Fruit fly (Drosophila melanogaster) whole organism, pupa: Measurements from ENCODE around the gene SkpA.

Experiments
- CG10348 ChIP-seq: fragments of 200-800 bp; sonication (Bioruptor generic); IDR thresholded peaks from 2 replicates; pipeline ENCODE4 v1.3.6; 2022; ENCODE audit warnings: missing biosample characterization, missing genetic modification characterization
- CG12605 ChIP-seq: fragments of 200-800 bp; sonication (Bioruptor generic); IDR thresholded peaks from 2 replicates; pipeline ENCODE4 v1.3.6; 2022; ENCODE audit warnings: missing biosample characterization, missing genetic modification characterization
- CG14655 ChIP-seq: fragments of 200-800 bp; sonication (Bioruptor generic); optimal IDR thresholded peaks from 3 replicates; lab custom pipeline; 2017; ENCODE audit warnings: mild to moderate bottlenecking, missing biosample characterization, missing genetic modification reagents, missing genetic modification characterization
- CG15710 ChIP-seq: fragments of 200-800 bp; sonication (Bioruptor generic); optimal IDR thresholded peaks from 2 replicates; lab custom pipeline; 2018; ENCODE audit warnings: missing biosample characterization, mild to moderate bottlenecking, missing genetic modification characterization, moderate library complexity
- CG17806 ChIP-seq: fragments of 200-800 bp; sonication (Bioruptor generic); optimal IDR thresholded peaks from 2 replicates; lab custom pipeline; 2018; ENCODE audit warnings: missing biosample characterization, mild to moderate bottlenecking, missing genetic modification characterization, moderate library complexity
- CG34367 ChIP-seq: fragments of 200-800 bp; sonication (Bioruptor generic); optimal IDR thresholded peaks from 2 replicates; lab custom pipeline; 2018; ENCODE audit warnings: missing biosample characterization, mild to moderate bottlenecking, missing genetic modification characterization
- CG8301 ChIP-seq: fragments of 200-800 bp; sonication (Bioruptor generic); optimal IDR thresholded peaks from 2 replicates; lab custom pipeline; 2018; ENCODE audit warnings: missing biosample characterization, mild to moderate bottlenecking, missing genetic modification characterization
- EcR ChIP-seq: fragments of 200-800 bp; sonication (Bioruptor generic); optimal IDR thresholded peaks from 3 replicates; lab custom pipeline; 2019; ENCODE audit warnings: missing biosample characterization, missing genetic modification characterization, mild to moderate bottlenecking, moderate library complexity, missing genetic modification reagents
- Pif1A ChIP-seq: fragments of 200-800 bp; sonication (Bioruptor generic); optimal IDR thresholded peaks from 3 replicates; lab custom pipeline; 2016; ENCODE audit warnings: missing biosample characterization, missing genetic modification characterization
- Pif1B ChIP-seq: fragments of 200-800 bp; sonication (Bioruptor generic); optimal IDR thresholded peaks from 3 replicates; lab custom pipeline; 2016; ENCODE audit warnings: missing biosample characterization, missing genetic modification characterization
- Snoo ChIP-seq: fragments of 200-800 bp; sonication (Bioruptor generic); optimal IDR thresholded peaks from 3 replicates; lab custom pipeline; 2017; ENCODE audit warnings: missing biosample characterization, mild to moderate bottlenecking, missing genetic modification characterization, inconsistent platforms
- rn ChIP-seq: fragments of 200-800 bp; sonication (Bioruptor generic); IDR thresholded peaks from 2 replicates; pipeline ENCODE4 v1.3.6; 2022; ENCODE audit warnings: missing biosample characterization, missing genetic modification characterization

DNA sequence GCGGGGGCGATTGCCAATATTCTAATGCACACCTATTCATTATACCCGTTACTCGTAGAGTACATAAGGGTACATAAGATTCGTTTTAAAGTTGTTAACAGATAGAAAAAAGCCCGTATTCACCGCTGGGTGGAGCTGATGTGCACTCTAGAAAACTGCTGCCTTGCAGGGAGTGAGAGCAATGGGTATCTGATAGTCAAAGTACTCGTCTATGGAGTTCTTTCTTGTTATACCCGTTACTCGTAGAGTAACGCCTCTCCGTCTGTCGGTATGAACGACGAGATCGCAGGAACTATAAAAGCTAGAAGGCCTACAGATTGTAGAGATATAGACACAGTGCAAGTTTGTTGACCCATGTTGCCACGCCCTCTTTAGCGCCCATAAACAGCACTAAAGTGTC is 38.0 kb downstream of the SkpA start:
- TF ChIP-seq CG15710 (tag; lab: Kevin White, UChicago) (no peak), CG8301 (tag; lab: Kevin White, UChicago) (no peak), CG14655 (no peak), Snoo (tag; lab: Kevin White, UChicago) (no peak), Pif1A (no peak), EcR (GFP tag; lab: Kevin White, UChicago) (no peak), CG17806 (tag; lab: Kevin White, UChicago) (no peak), rn (GFP tag; lab: Robert Waterston, UW) (no peak), CG34367 (tag; lab: Kevin White, UChicago) (no peak), CG12605 (GFP tag; lab: Robert Waterston, UW) (no peak), CG10348 (GFP tag; lab: Robert Waterston, UW) (no peak), Pif1B (GFP tag; lab: Kevin White, UChicago) (no peak)
